Fruit fly (Drosophila melanogaster) whole organism, embryonic: ENCODE data around the gene GIIIspla2.

Experiments used
- Asciz ChIP-seq: fragments of 200-800 bp; sonication (Bioruptor generic); optimal IDR thresholded peaks from 2 replicates; lab custom pipeline; 2017; ENCODE audit warnings: missing biosample characterization, mild to moderate bottlenecking, missing genetic modification characterization, missing genetic modification reagents
- CG10274 ChIP-seq: fragments of 200-800 bp; sonication (Bioruptor generic); optimal IDR thresholded peaks from 3 replicates; lab custom pipeline; 2017; ENCODE audit warnings: missing biosample characterization, mild to moderate bottlenecking, missing genetic modification characterization
- CG10543 ChIP-seq: fragments of 200-800 bp; sonication (Bioruptor generic); optimal IDR thresholded peaks from 3 replicates; lab custom pipeline; 2017; ENCODE audit warnings: missing biosample characterization, mild to moderate bottlenecking, missing genetic modification characterization, moderate library complexity
- CG11093 ChIP-seq: fragments of 200-800 bp; sonication (Bioruptor generic); IDR thresholded peaks from 3 replicates; pipeline ENCODE4 v1.3.6; 2022; ENCODE audit warnings: missing biosample characterization, missing genetic modification characterization
- CG11247 ChIP-seq: fragments of 200-800 bp; sonication (Bioruptor generic); IDR thresholded peaks from 2 replicates; pipeline ENCODE4 v1.3.6; 2022; ENCODE audit warnings: missing biosample characterization, missing genetic modification characterization
- CG12219 ChIP-seq: fragments of 200-800 bp; sonication (Bioruptor generic); optimal IDR thresholded peaks from 3 replicates; lab custom pipeline; 2018; ENCODE audit warnings: missing biosample characterization, mild to moderate bottlenecking, missing genetic modification characterization
- CG12744 ChIP-seq: fragments of 200-800 bp; sonication (Bioruptor generic); optimal IDR thresholded peaks from 2 replicates; lab custom pipeline; 2016; ENCODE audit warnings: missing biosample characterization, missing genetic modification characterization
- CG12942 ChIP-seq: fragments of 200-800 bp; sonication (Bioruptor generic); optimal IDR thresholded peaks from 3 replicates; lab custom pipeline; 2016; ENCODE audit warnings: missing biosample characterization, missing genetic modification characterization
- CG13287 ChIP-seq: fragments of 200-800 bp; sonication (Bioruptor generic); IDR thresholded peaks from 2 replicates; pipeline ENCODE4 v1.3.6; 2022; ENCODE audit warnings: missing biosample characterization, missing genetic modification characterization; ENCODE audit not compliant: partially characterized antibody
- CG14014 ChIP-seq: fragments of 200-800 bp; sonication (Bioruptor generic); IDR thresholded peaks from 2 replicates; pipeline ENCODE4 v1.3.6; 2022; ENCODE audit warnings: missing biosample characterization, missing genetic modification characterization
- CG14667 ChIP-seq: fragments of 200-800 bp; sonication (Bioruptor generic); IDR thresholded peaks from 2 replicates; pipeline ENCODE4 v1.3.6; 2022; ENCODE audit warnings: missing biosample characterization, missing genetic modification characterization
- CG14710 ChIP-seq: fragments of 200-800 bp; sonication (Bioruptor generic); optimal IDR thresholded peaks from 3 replicates; lab custom pipeline; 2019; ENCODE audit warnings: missing biosample characterization, mild to moderate bottlenecking, missing genetic modification characterization, moderate library complexity
- CG14965 ChIP-seq: fragments of 200-800 bp; sonication (Bioruptor generic); optimal IDR thresholded peaks from 2 replicates; lab custom pipeline; 2016; ENCODE audit warnings: missing biosample characterization, missing genetic modification characterization, borderline replicate concordance
- CG1832 ChIP-seq: fragments of 200-800 bp; sonication (Bioruptor generic); optimal IDR thresholded peaks from 2 replicates; lab custom pipeline; 2017; ENCODE audit warnings: missing biosample characterization, mild to moderate bottlenecking, missing genetic modification characterization, inconsistent platforms
- CG2875 ChIP-seq: fragments of 200-800 bp; sonication (Bioruptor generic); optimal IDR thresholded peaks from 2 replicates; lab custom pipeline; 2017; ENCODE audit warnings: missing biosample characterization, mild to moderate bottlenecking, missing genetic modification characterization, missing genetic modification reagents
- CG31441 ChIP-seq: fragments of 200-800 bp; sonication (Bioruptor generic); IDR thresholded peaks from 2 replicates; pipeline ENCODE4 v1.3.6; 2022; ENCODE audit warnings: missing biosample characterization, missing genetic modification characterization
- CG32772 ChIP-seq: fragments of 200-800 bp; sonication (Bioruptor generic); IDR thresholded peaks from 2 replicates; pipeline ENCODE4 v1.3.6; 2022; ENCODE audit warnings: missing biosample characterization, missing genetic modification characterization
- CG3407 ChIP-seq: fragments of 200-800 bp; sonication (Bioruptor generic); optimal IDR thresholded peaks from 2 replicates; lab custom pipeline; 2018; ENCODE audit warnings: missing biosample characterization, mild to moderate bottlenecking, missing genetic modification characterization
- CG5953 ChIP-seq: fragments of 200-800 bp; sonication (Bioruptor generic); IDR thresholded peaks from 2 replicates; pipeline ENCODE4 v1.3.6; 2022; ENCODE audit warnings: missing biosample characterization, missing genetic modification characterization
- CG9932 ChIP-seq: fragments of 200-800 bp; sonication (Bioruptor generic); IDR thresholded peaks from 2 replicates; pipeline ENCODE4 v1.3.6; 2022; ENCODE audit warnings: missing biosample characterization, missing genetic modification characterization
- D19A ChIP-seq: fragments of 200-800 bp; optimal IDR thresholded peaks from 3 replicates; lab custom pipeline; 2019; ENCODE audit warnings: missing biosample characterization, mild to moderate bottlenecking, missing genetic modification characterization, moderate library complexity
- Deaf1 ChIP-seq: fragments of 200-800 bp; optimal IDR thresholded peaks from 3 replicates; lab custom pipeline; 2019; ENCODE audit warnings: missing biosample characterization, mild to moderate bottlenecking, missing genetic modification characterization, moderate library complexity
- MBD-R2 ChIP-seq: fragments of 200-800 bp; sonication (Bioruptor generic); IDR thresholded peaks from 2 replicates; pipeline ENCODE4 v1.3.6; 2022; ENCODE audit warnings: missing biosample characterization, missing genetic modification characterization
- Mad ChIP-seq: fragments of 200-800 bp; sonication (Bioruptor generic); optimal IDR thresholded peaks from 2 replicates; lab custom pipeline; 2016; ENCODE audit warnings: missing biosample characterization, missing genetic modification characterization
- Mrtf ChIP-seq: fragments of 200-800 bp; sonication (Bioruptor generic); IDR thresholded peaks from 3 replicates; pipeline ENCODE4 v1.3.6; 2022; ENCODE audit warnings: missing biosample characterization, missing genetic modification characterization
- NFAT ChIP-seq: fragments of 200-800 bp; sonication (Bioruptor generic); IDR thresholded peaks from 2 replicates; pipeline ENCODE4 v1.3.6; 2022; ENCODE audit warnings: missing biosample characterization, missing genetic modification characterization
- Ravus ChIP-seq: fragments of 200-800 bp; sonication (Bioruptor generic); IDR thresholded peaks from 2 replicates; pipeline ENCODE4 v1.3.6; 2022; ENCODE audit warnings: missing biosample characterization, missing genetic modification characterization
- Side ChIP-seq: fragments of 200-800 bp; sonication (Bioruptor generic); optimal IDR thresholded peaks from 2 replicates; lab custom pipeline; 2016; ENCODE audit warnings: missing biosample characterization, missing genetic modification characterization
- Ssrp ChIP-seq: fragments of 200-800 bp; sonication (Bioruptor generic); optimal IDR thresholded peaks from 2 replicates; lab custom pipeline; 2018; ENCODE audit warnings: missing biosample characterization, mild to moderate bottlenecking, missing genetic modification characterization, moderate library complexity
- YL-1 ChIP-seq: fragments of 200-800 bp; sonication (Bioruptor generic); optimal IDR thresholded peaks from 3 replicates; lab custom pipeline; 2017; ENCODE audit warnings: missing biosample characterization, mild to moderate bottlenecking, missing genetic modification characterization
- abd-A ChIP-seq: fragments of 200-800 bp; sonication (Bioruptor generic); optimal IDR thresholded peaks from 3 replicates; lab custom pipeline; 2019; ENCODE audit warnings: missing biosample characterization, mild to moderate bottlenecking, missing genetic modification characterization, moderate library complexity
- ac ChIP-seq: fragments of 200-800 bp; sonication (Bioruptor generic); optimal IDR thresholded peaks from 3 replicates; lab custom pipeline; 2017; ENCODE audit warnings: missing biosample characterization, mild to moderate bottlenecking, missing genetic modification characterization
- br ChIP-seq: fragments of >200 bp; optimal IDR thresholded peaks from 2 replicates; lab custom pipeline; 2017
- bsh ChIP-seq, 2 experiments: fragments of 200-800 bp; sonication (Bioruptor generic); optimal IDR thresholded peaks; 2 replicates each; lab custom pipeline; 2017 to 2018; ENCODE audit warnings: mild to moderate bottlenecking in 2 of 2, missing biosample characterization in 2 of 2, missing genetic modification characterization in 2 of 2, moderate library complexity in 1 of 2
- crc ChIP-seq: fragments of 200-800 bp; sonication (Bioruptor generic); optimal IDR thresholded peaks from 2 replicates; lab custom pipeline; 2016; ENCODE audit warnings: missing biosample characterization, missing genetic modification characterization
- gem ChIP-seq: fragments of 200-800 bp; sonication (Bioruptor generic); optimal IDR thresholded peaks from 2 replicates; lab custom pipeline; 2019; ENCODE audit warnings: missing biosample characterization, mild to moderate bottlenecking, missing genetic modification characterization, moderate library complexity
- grn ChIP-seq: fragments of 200-800 bp; sonication (Bioruptor generic); optimal IDR thresholded peaks from 3 replicates; lab custom pipeline; 2017; ENCODE audit warnings: missing biosample characterization, missing genetic modification characterization
- gsb-n ChIP-seq: fragments of 200-800 bp; sonication (Bioruptor generic); optimal IDR thresholded peaks from 3 replicates; lab custom pipeline; 2018; ENCODE audit warnings: missing biosample characterization, mild to moderate bottlenecking, missing genetic modification characterization
- her ChIP-seq: fragments of 200-800 bp; sonication (Bioruptor generic); optimal IDR thresholded peaks from 2 replicates; lab custom pipeline; 2016; ENCODE audit warnings: missing biosample characterization, missing genetic modification characterization
- lola ChIP-seq, 3 experiments: fragments of >200 bp in 2 of 3; fragments of 200-800 bp in 1 of 3; sonication (Bioruptor generic) in 1 of 3; optimal IDR thresholded peaks; 2 replicates each; lab custom pipeline; 2017 to 2019; ENCODE audit warnings: missing biosample characterization in 3 of 3, missing genetic modification characterization in 3 of 3, mild to moderate bottlenecking in 1 of 3, moderate library complexity in 1 of 3
- repo ChIP-seq: fragments of 200-800 bp; sonication (Bioruptor generic); optimal IDR thresholded peaks from 2 replicates; lab custom pipeline; 2016; ENCODE audit warnings: missing biosample characterization, missing genetic modification characterization
- wek ChIP-seq: fragments of 200-800 bp; sonication (Bioruptor generic); optimal IDR thresholded peaks from 3 replicates; lab custom pipeline; 2018; ENCODE audit warnings: missing biosample characterization, mild to moderate bottlenecking, missing genetic modification characterization, moderate library complexity

The GIIIspla2 gene

dm6 chrX:8205625-8206252 is 48.3 kb downstream of the GIIIspla2 start (continued):
- TF ChIP-seq CG14965 (GFP tag; lab: Kevin White, UChicago) = no peak
- TF ChIP-seq CG12219 (GFP tag; lab: Kevin White, UChicago) = no peak
- TF ChIP-seq wek (GFP tag; lab: Kevin White, UChicago) = no peak
- no peak for TF ChIP-seq ac (GFP tag; lab: Kevin White, UChicago)
- no peak for TF ChIP-seq Mrtf (GFP tag; lab: Robert Waterston, UW)
- TF ChIP-seq CG10543 (GFP tag; lab: Kevin White, UChicago) = no peak
- TF ChIP-seq Ssrp (tag; lab: Kevin White, UChicago) = peak; percentile 39
- no peak for TF ChIP-seq repo (GFP tag; lab: Kevin White, UChicago)
- no peak for TF ChIP-seq CG13287 (GFP tag; lab: Robert Waterston, UW)
- no peak for TF ChIP-seq CG11247
- no peak for TF ChIP-seq CG12744 (GFP tag; lab: Kevin White, UChicago)
- no peak for TF ChIP-seq CG12942
- TF ChIP-seq CG11093 (GFP tag; lab: Robert Waterston, UW) = no peak
- no peak for TF ChIP-seq grn (GFP tag; lab: Kevin White, UChicago)
- no peak for TF ChIP-seq MBD-R2
- no peak; the same call in 1 of the 2 replicates for TF ChIP-seq CG14014 (GFP tag; lab: Robert Waterston, UW)
- TF ChIP-seq CG31441 (GFP tag; lab: Robert Waterston, UW) = peak; percentile 66
- TF ChIP-seq CG14710 = no peak
- TF ChIP-seq CG32772 (GFP tag; lab: Robert Waterston, UW) = no peak
- TF ChIP-seq CG10274 (GFP tag; lab: Kevin White, UChicago) = no peak
- TF ChIP-seq crc = no peak
- TF ChIP-seq D19A (tag; lab: Kevin White, UChicago) = peak; percentile 29
- TF ChIP-seq bsh (GFP tag; optimal IDR thresholded peaks at IDR 0.05; lab: Kevin White, UChicago) = peak in 1 of 2 experiments; percentile 46
- no peak for TF ChIP-seq abd-A
- peak; percentile 73 for TF ChIP-seq gem
- peak; percentile 36 for TF ChIP-seq Asciz (GFP tag; lab: Kevin White, UChicago)
- no peak for TF ChIP-seq CG1832 (GFP tag; lab: Kevin White, UChicago)
- TF ChIP-seq Mad (GFP tag; lab: Kevin White, UChicago) = no peak
- TF ChIP-seq Deaf1 (tag; lab: Kevin White, UChicago) = no peak
- peak; percentile 28; the same call in 1 of the 2 replicates for TF ChIP-seq CG14667 (GFP tag; lab: Robert Waterston, UW)
- no peak for TF ChIP-seq lola (GFP tag; optimal IDR thresholded peaks at IDR 0.05; lab: Kevin White, UChicago)
- TF ChIP-seq Ravus (GFP tag; lab: Robert Waterston, UW) = no peak
- no peak for TF ChIP-seq CG9932 (GFP tag; lab: Robert Waterston, UW)
- TF ChIP-seq CG5953 (GFP tag; lab: Robert Waterston, UW) = peak; percentile 44; the same call in 1 of the 2 replicates
- TF ChIP-seq gsb-n (tag; lab: Kevin White, UChicago) = peak; percentile 5
- TF ChIP-seq CG2875 (GFP tag; lab: Kevin White, UChicago) = no peak
- TF ChIP-seq her (GFP tag; lab: Kevin White, UChicago) = no peak
- TF ChIP-seq br (lab: Kevin White, UChicago) = no peak
- TF ChIP-seq Side (GFP tag; lab: Kevin White, UChicago) = no peak
- no peak for TF ChIP-seq CG3407
- TF ChIP-seq NFAT (GFP tag; lab: Robert Waterston, UW) = no peak
- TF ChIP-seq YL-1 (GFP tag; lab: Kevin White, UChicago) = no peak
